Fruit fly (Drosophila melanogaster) whole organism: Measurements from ENCODE around the gene CG44194.

Experiments used
- CG8478 ChIP-seq: fragments of >200 bp; optimal IDR thresholded peaks from 2 replicates; lab custom pipeline; 2018; ENCODE audit warnings: inconsistent platforms
- Dll ChIP-seq: fragments of >200 bp; optimal IDR thresholded peaks from 2 replicates; lab custom pipeline; 2017
- pan ChIP-seq: fragments of >200 bp; optimal IDR thresholded peaks from 2 replicates; lab custom pipeline; 2017
- psq ChIP-seq: fragments of >200 bp; optimal IDR thresholded peaks from 2 replicates; lab custom pipeline; 2017
- usp ChIP-seq: fragments of >200 bp; optimal IDR thresholded peaks from 2 replicates; lab custom pipeline; 2017; ENCODE audit warnings: missing biosample characterization, missing genetic modification characterization, mixed read lengths

dm6 chr3R:13009595-13009994 lies 12.1 kb upstream of the CG44194 start, which contains the start of gene CG11656:
- no peak for TF ChIP-seq pan (lab: Kevin White, UChicago)
- no peak for TF ChIP-seq CG8478 (lab: Kevin White, UChicago)
- TF ChIP-seq Dll (lab: Kevin White, UChicago): no peak
- TF ChIP-seq psq (lab: Kevin White, UChicago): no peak
- no peak for TF ChIP-seq usp (GFP tag; lab: Kevin White, UChicago)
